Comparison of ENCODE assay signal across 5 worm cellular contexts in the genomic region with DNA sequence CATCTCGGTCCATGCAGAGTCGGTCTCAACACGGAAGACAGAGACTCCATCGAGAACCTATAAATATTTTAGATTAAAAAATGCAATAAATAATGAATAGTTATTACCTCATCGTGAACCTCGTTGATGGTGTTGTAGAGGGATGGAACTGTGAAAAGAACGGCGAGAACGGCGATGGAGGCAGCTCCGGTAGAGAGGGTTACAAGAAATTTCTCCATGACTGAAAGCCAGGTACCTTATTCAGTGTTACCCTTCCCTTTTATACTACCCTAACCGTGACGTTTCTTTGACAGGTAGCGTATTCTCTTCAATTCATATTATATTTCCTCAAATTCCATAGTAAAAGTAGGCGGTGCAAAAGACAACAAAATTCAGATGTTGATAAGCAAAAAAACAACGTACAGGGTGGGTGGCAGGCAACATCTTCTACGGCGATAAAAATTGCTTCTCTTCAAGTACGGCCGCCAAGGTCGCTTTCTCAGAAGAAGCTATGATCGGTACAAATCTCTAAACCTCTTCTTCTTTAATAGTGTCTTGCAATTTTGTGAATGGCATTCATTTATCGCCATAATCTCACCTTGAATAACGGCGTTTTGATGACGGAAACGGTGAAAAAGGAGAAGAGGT.
TF ChIP-seq lines count a peak whose summit lies in the region.

A gene (minus strand): TSS at position 235 of the 627 bp plus-strand sequence.

TF ChIP-seq in whole organism, L1 larva, 84 proteins besides CTCF, POLR2A, EP300 and RAD21 (continues in another document):
- TF ChIP-seq snpc-4 (tag; optimal IDR thresholded peaks at IDR 0.05; lab: Kevin White, UChicago) (no peak), zag-1 (tag; optimal IDR thresholded peaks at IDR 0.05; lab: Kevin White, UChicago) (no peak), blmp-1 (tag; optimal IDR thresholded peaks at IDR 0.05; lab: Kevin White, UChicago) (peak; percentile 64), alr-1 (tag; optimal IDR thresholded peaks at IDR 0.05; lab: Kevin White, UChicago; ENCODE audit: borderline replicate concordance) (no peak), pag-3 (tag; optimal IDR thresholded peaks at IDR 0.05; lab: Kevin White, UChicago; ENCODE audit: borderline replicate concordance, insufficient read depth) (peak; percentile 60), sptf-1 (tag; optimal IDR thresholded peaks at IDR 0.05; lab: Kevin White, UChicago) (no peak), ces-1 (GFP tag; optimal IDR thresholded peaks at IDR 0.05; lab: Kevin White, UChicago) (no peak), irx-1 (tag; optimal IDR thresholded peaks at IDR 0.05; lab: Kevin White, UChicago) (no peak), lir-3 (tag; optimal IDR thresholded peaks at IDR 0.05; lab: Kevin White, UChicago; ENCODE audit: poor library complexity) (no peak), ama-1 (optimal IDR thresholded peaks at IDR 0.05; lab: Kevin White, UChicago) (peak; percentile 81), nhr-19 (GFP tag; conservative IDR thresholded peaks at IDR 0.05; lab: Robert Waterston, UW) (peak; percentile 31; the same call in 1 of the 2 replicates), nhr-85 (tag; lab: Kevin White, UChicago) (peak; percentile 98), aha-1 (tag; optimal IDR thresholded peaks at IDR 0.05; lab: Kevin White, UChicago) (no peak), elt-3 (tag; optimal IDR thresholded peaks at IDR 0.05; lab: Kevin White, UChicago) (peak in 4 of 6 experiments; percentile 40 to 82 (median 62)), efl-3 (GFP tag; optimal IDR thresholded peaks at IDR 0.05; lab: Kevin White, UChicago) (no peak), C16A3.4 (tag; optimal IDR thresholded peaks at IDR 0.05; lab: Kevin White, UChicago) (no peak)

TF ChIP-seq in whole organism, L2 larva, 48 proteins besides CTCF, POLR2A, EP300 and RAD21 (continues in another document):
- no peak for TF ChIP-seq lsy-2 (tag; optimal IDR thresholded peaks at IDR 0.05; lab: Kevin White, UChicago)
- TF ChIP-seq mbf-1 (tag; optimal IDR thresholded peaks at IDR 0.05; lab: Kevin White, UChicago) = no peak
- TF ChIP-seq ztf-1 (GFP tag; conservative IDR thresholded peaks at IDR 0.05; lab: Robert Waterston, UW) = no peak
- TF ChIP-seq nhr-129 (tag; optimal IDR thresholded peaks at IDR 0.05; lab: Kevin White, UChicago) = no peak
- no peak for TF ChIP-seq mdl-1 (tag; optimal IDR thresholded peaks at IDR 0.05; lab: Kevin White, UChicago)
- peak; percentile 91 for TF ChIP-seq ama-1 (optimal IDR thresholded peaks at IDR 0.05; lab: Kevin White, UChicago)
- TF ChIP-seq ceh-16 (tag; optimal IDR thresholded peaks at IDR 0.05; lab: Kevin White, UChicago) = peak; percentile 31
- peak; percentile 39 for TF ChIP-seq sma-9 (GFP tag; optimal IDR thresholded peaks at IDR 0.05; lab: Kevin White, UChicago)
- no peak for TF ChIP-seq sma-9 (tag; optimal IDR thresholded peaks at IDR 0.05; lab: Kevin White, UChicago)
- no peak for TF ChIP-seq nhr-6 (tag; optimal IDR thresholded peaks at IDR 0.05; lab: Kevin White, UChicago)
- peak; percentile 3 for TF ChIP-seq fos-1 (tag; optimal IDR thresholded peaks at IDR 0.05; lab: Kevin White, UChicago)
- peak; percentile 5 for TF ChIP-seq blmp-1 (tag; optimal IDR thresholded peaks at IDR 0.05; lab: Kevin White, UChicago; ENCODE audit: insufficient read depth)
- TF ChIP-seq aly-2 (tag; optimal IDR thresholded peaks at IDR 0.05; lab: Kevin White, UChicago) = no peak
- TF ChIP-seq sma-3 (GFP tag; optimal IDR thresholded peaks at IDR 0.05; lab: Kevin White, UChicago) = peak; percentile 32
- no peak for TF ChIP-seq ztf-11 (tag; optimal IDR thresholded peaks at IDR 0.05; lab: Kevin White, UChicago)
- no peak for TF ChIP-seq lin-11 (tag; optimal IDR thresholded peaks at IDR 0.05; lab: Kevin White, UChicago)
- TF ChIP-seq sem-4 (tag; optimal IDR thresholded peaks at IDR 0.05; lab: Kevin White, UChicago) = no peak
- no peak for TF ChIP-seq elt-3 (tag; optimal IDR thresholded peaks at IDR 0.05; lab: Kevin White, UChicago)

TF ChIP-seq in whole organism, L3 larva, 47 proteins besides CTCF, POLR2A, EP300 and RAD21:
- TF ChIP-seq nhr-43 (tag; optimal IDR thresholded peaks at IDR 0.05; lab: Kevin White, UChicago; ENCODE audit: poor library complexity, severe bottlenecking) (peak; percentile 65), egl-27 (tag; optimal IDR thresholded peaks at IDR 0.05; lab: Kevin White, UChicago) (peak; percentile 15), tbx-2 (tag; optimal IDR thresholded peaks at IDR 0.05; lab: Kevin White, UChicago) (no peak), R02D3.7 (tag; optimal IDR thresholded peaks at IDR 0.05; lab: Kevin White, UChicago) (no peak), ama-1 (optimal IDR thresholded peaks at IDR 0.05; lab: Kevin White, UChicago) (peak; percentile 85), elt-1 (tag; optimal IDR thresholded peaks at IDR 0.05; lab: Kevin White, UChicago) (peak; percentile 56), ceh-9 (tag; optimal IDR thresholded peaks at IDR 0.05; lab: Kevin White, UChicago) (no peak), nhr-25 (tag; optimal IDR thresholded peaks at IDR 0.05; lab: Kevin White, UChicago) (peak; percentile 86), nhr-23 (tag; optimal IDR thresholded peaks at IDR 0.05; lab: Kevin White, UChicago) (no peak), pqm-1 (tag; optimal IDR thresholded peaks at IDR 0.05; lab: Kevin White, UChicago) (no peak)
TF ChIP-seq in whole organism, L3 larva: peak in this region for 5.

TF ChIP-seq in whole organism, L4 larva, 104 proteins besides CTCF, POLR2A, EP300 and RAD21:
- peak; percentile 35; the same call in 1 of the 2 replicates for TF ChIP-seq snpc-1.2 (GFP tag; IDR thresholded peaks at IDR 0.05; lab: Robert Waterston, UW)
- 0 out of 2 replicates have a peak, but pooled peaks have one; percentile 18 for TF ChIP-seq nhr-42 (GFP tag; IDR thresholded peaks at IDR 0.05; lab: Robert Waterston, UW)
- TF ChIP-seq hlh-11 (tag; optimal IDR thresholded peaks at IDR 0.05; lab: Kevin White, UChicago) = peak; percentile 6
- TF ChIP-seq T26A8.4 (GFP tag; IDR thresholded peaks at IDR 0.05; lab: Robert Waterston, UW) = 0 out of 2 replicates have a peak, but pooled peaks have one; percentile 33
- peak; percentile 41 for TF ChIP-seq nhr-28 (tag; optimal IDR thresholded peaks at IDR 0.05; lab: Kevin White, UChicago)
- TF ChIP-seq set-16 (GFP tag; IDR thresholded peaks at IDR 0.05; lab: Robert Waterston, UW) = no peak
- peak; percentile 95 for TF ChIP-seq ama-1 (optimal IDR thresholded peaks at IDR 0.05; lab: Kevin White, UChicago)
- TF ChIP-seq nhr-25 (tag; optimal IDR thresholded peaks at IDR 0.05; lab: Kevin White, UChicago; ENCODE audit: borderline replicate concordance, insufficient read depth) = peak; percentile 76
- no peak for TF ChIP-seq attf-4 (tag; optimal IDR thresholded peaks at IDR 0.05; lab: Kevin White, UChicago)
- no peak for TF ChIP-seq F10B5.3 (tag; optimal IDR thresholded peaks at IDR 0.05; lab: Kevin White, UChicago)
- no peak for TF ChIP-seq ceh-62 (tag; optimal IDR thresholded peaks at IDR 0.05; lab: Kevin White, UChicago)
- no peak for TF ChIP-seq dmd-6 (GFP tag; IDR thresholded peaks at IDR 0.05; lab: Robert Waterston, UW)
- TF ChIP-seq mep-1 (tag; optimal IDR thresholded peaks at IDR 0.05; lab: Kevin White, UChicago) = peak; percentile 3
- no peak for TF ChIP-seq rbr-2 (tag; optimal IDR thresholded peaks at IDR 0.05; lab: Kevin White, UChicago)
- TF ChIP-seq pqm-1 (tag; optimal IDR thresholded peaks at IDR 0.05; lab: Kevin White, UChicago) = no peak
- TF ChIP-seq fkh-10 (GFP tag; optimal IDR thresholded peaks at IDR 0.05; lab: Kevin White, UChicago) = no peak
- no peak for TF ChIP-seq zfp-2 (tag; optimal IDR thresholded peaks at IDR 0.05; lab: Kevin White, UChicago)
- TF ChIP-seq nhr-111 (GFP tag; optimal IDR thresholded peaks at IDR 0.05; lab: Kevin White, UChicago) = no peak
- TF ChIP-seq spr-3 (GFP tag; optimal IDR thresholded peaks at IDR 0.05; lab: Kevin White, UChicago) = no peak
- peak in 1 of 2 experiments; percentile 66 for TF ChIP-seq unc-62 (GFP tag; optimal IDR thresholded peaks at IDR 0.05 in 1 of 2; lab: Kevin White, UChicago)
- no peak for TF ChIP-seq unc-62 (tag; optimal IDR thresholded peaks at IDR 0.05; lab: Kevin White, UChicago)

TF ChIP-seq in whole organism, mixed stage, embryonic, 35 proteins besides CTCF, POLR2A, EP300 and RAD21:
- TF ChIP-seq ham-2 (GFP tag; optimal IDR thresholded peaks at IDR 0.05; lab: Kevin White, UChicago) (peak; percentile 66), bed-3 (GFP tag; optimal IDR thresholded peaks at IDR 0.05; lab: Kevin White, UChicago) (no peak)
TF ChIP-seq in whole organism, mixed stage, embryonic: peak in this region for 1.
